Fruit fly (Drosophila melanogaster) whole organism, embryonic: ENCODE results near the gene CG15382.
A peak's percentile ranks its signal among the peaks of the same experiment; 100 is the strongest.

ENCODE experiments used
- Antp ChIP-seq: fragments of 200-800 bp; sonication (Bioruptor generic); optimal IDR thresholded peaks from 3 replicates; lab custom pipeline; 2016; ENCODE audit warnings: missing biosample characterization, missing genetic modification characterization
- Asciz ChIP-seq: fragments of 200-800 bp; sonication (Bioruptor generic); optimal IDR thresholded peaks from 2 replicates; lab custom pipeline; 2017; ENCODE audit warnings: missing biosample characterization, mild to moderate bottlenecking, missing genetic modification characterization, missing genetic modification reagents
- BtbVII ChIP-seq: fragments of 200-800 bp; sonication (Bioruptor generic); optimal IDR thresholded peaks from 3 replicates; lab custom pipeline; 2017; ENCODE audit warnings: missing biosample characterization, mild to moderate bottlenecking, missing genetic modification characterization
- CG10959 ChIP-seq: fragments of 200-800 bp; sonication (Bioruptor generic); IDR thresholded peaks from 2 replicates; pipeline ENCODE4 v1.3.6; 2022; ENCODE audit warnings: missing biosample characterization, missing genetic modification characterization
- CG11093 ChIP-seq: fragments of 200-800 bp; sonication (Bioruptor generic); IDR thresholded peaks from 3 replicates; pipeline ENCODE4 v1.3.6; 2022; ENCODE audit warnings: missing biosample characterization, missing genetic modification characterization
- CG11456 ChIP-seq: fragments of 200-800 bp; sonication (Bioruptor generic); IDR thresholded peaks from 3 replicates; pipeline ENCODE4 v1.3.6; 2022; ENCODE audit warnings: missing biosample characterization, missing genetic modification characterization
- CG11504 ChIP-seq: fragments of 200-800 bp; sonication (Bioruptor generic); optimal IDR thresholded peaks from 3 replicates; lab custom pipeline; 2019; ENCODE audit warnings: missing biosample characterization, mild to moderate bottlenecking, missing genetic modification characterization, moderate library complexity
- CG12071 ChIP-seq: fragments of 200-800 bp; sonication (Bioruptor generic); optimal IDR thresholded peaks from 3 replicates; lab custom pipeline; 2018; ENCODE audit warnings: missing biosample characterization, mild to moderate bottlenecking, missing genetic modification characterization
- CG12942 ChIP-seq: fragments of 200-800 bp; sonication (Bioruptor generic); optimal IDR thresholded peaks from 3 replicates; lab custom pipeline; 2016; ENCODE audit warnings: missing biosample characterization, missing genetic modification characterization
- CG13123 ChIP-seq: fragments of 200-800 bp; sonication (Bioruptor generic); optimal IDR thresholded peaks from 2 replicates; lab custom pipeline; 2016; ENCODE audit warnings: missing biosample characterization, missing genetic modification characterization
- CG13775 ChIP-seq: fragments of 200-800 bp; sonication (Bioruptor generic); optimal IDR thresholded peaks from 3 replicates; lab custom pipeline; 2017; ENCODE audit warnings: missing biosample characterization, mild to moderate bottlenecking, missing genetic modification characterization
- CG14050 ChIP-seq: fragments of 200-800 bp; sonication (Bioruptor generic); IDR thresholded peaks from 3 replicates; pipeline ENCODE4 v1.3.6; 2022; ENCODE audit warnings: missing biosample characterization, missing genetic modification characterization
- CG14667 ChIP-seq: fragments of 200-800 bp; sonication (Bioruptor generic); IDR thresholded peaks from 2 replicates; pipeline ENCODE4 v1.3.6; 2022; ENCODE audit warnings: missing biosample characterization, missing genetic modification characterization
- CG17186 ChIP-seq: fragments of 200-800 bp; sonication (Bioruptor generic); optimal IDR thresholded peaks from 3 replicates; lab custom pipeline; 2017; ENCODE audit warnings: missing biosample characterization, missing genetic modification reagents, missing genetic modification characterization
- CG4360 ChIP-seq: fragments of 200-800 bp; sonication (Bioruptor generic); IDR thresholded peaks from 2 replicates; pipeline ENCODE4 v1.3.6; 2022; ENCODE audit warnings: missing biosample characterization, missing genetic modification characterization
- CG4854 ChIP-seq: fragments of 200-800 bp; sonication (Bioruptor generic); optimal IDR thresholded peaks from 2 replicates; lab custom pipeline; 2016; ENCODE audit warnings: missing biosample characterization, missing genetic modification characterization, inconsistent platforms
- CG6765 ChIP-seq: fragments of 200-800 bp; sonication (Bioruptor generic); optimal IDR thresholded peaks from 3 replicates; lab custom pipeline; 2017; ENCODE audit warnings: missing biosample characterization, mild to moderate bottlenecking, missing genetic modification characterization
- CG7271 ChIP-seq: fragments of 200-800 bp; sonication (Bioruptor generic); optimal IDR thresholded peaks from 2 replicates; lab custom pipeline; 2018; ENCODE audit warnings: missing biosample characterization, mild to moderate bottlenecking, missing genetic modification characterization, moderate library complexity
- CoRest ChIP-seq: fragments of 200-800 bp; sonication (Bioruptor generic); optimal IDR thresholded peaks from 3 replicates; lab custom pipeline; 2018; ENCODE audit warnings: missing biosample characterization, mild to moderate bottlenecking, missing genetic modification characterization, moderate library complexity
- D ChIP-seq, 2 experiments: fragments of 200-800 bp in 1 of 2; fragments of >200 bp in 1 of 2; sonication (Bioruptor generic) in 1 of 2; optimal IDR thresholded peaks; 2 replicates in 1 of 2; 3 replicates in 1 of 2; lab custom pipeline; 2017; ENCODE audit warnings: mild to moderate bottlenecking in 1 of 2, missing biosample characterization in 1 of 2, missing genetic modification characterization in 1 of 2, missing genetic modification reagents in 1 of 2
- Dll ChIP-seq: fragments of 200-800 bp; sonication (Bioruptor generic); IDR thresholded peaks from 4 replicates; pipeline ENCODE4 v1.3.6; 2022; ENCODE audit warnings: missing biosample characterization, missing genetic modification characterization; ENCODE audit not compliant: partially characterized antibody
- Eip74EF ChIP-seq, 2 experiments: fragments of 200-800 bp in 1 of 2; fragments of >200 bp in 1 of 2; sonication (Bioruptor generic) in 1 of 2; optimal IDR thresholded peaks; 2 replicates each; lab custom pipeline; 2017 to 2019; ENCODE audit warnings: missing biosample characterization in 2 of 2, missing genetic modification characterization in 2 of 2, mild to moderate bottlenecking in 1 of 2, moderate library complexity in 1 of 2
- Hr3 ChIP-seq: fragments of 200-800 bp; sonication (Bioruptor generic); optimal IDR thresholded peaks from 3 replicates; lab custom pipeline; 2016; ENCODE audit warnings: missing biosample characterization, missing genetic modification characterization
- Rx ChIP-seq: fragments of 200-800 bp; sonication (Bioruptor generic); IDR thresholded peaks from 2 replicates; pipeline ENCODE4 v1.3.6; 2022; ENCODE audit warnings: missing biosample characterization, missing genetic modification characterization
- Sin3A ChIP-seq: fragments of >200 bp; optimal IDR thresholded peaks from 2 replicates; lab custom pipeline; 2018
- Stat92E ChIP-seq, 3 experiments: fragments of >200 bp in 2 of 3; fragments of 200-800 bp in 1 of 3; sonication (Bioruptor generic) in 1 of 3; optimal IDR thresholded peaks; 2 replicates each; lab custom pipeline; 2017 to 2019; ENCODE audit warnings: missing biosample characterization in 3 of 3, missing genetic modification characterization in 3 of 3, mild to moderate bottlenecking in 1 of 3, moderate library complexity in 1 of 3
- ac ChIP-seq: fragments of 200-800 bp; sonication (Bioruptor generic); optimal IDR thresholded peaks from 3 replicates; lab custom pipeline; 2017; ENCODE audit warnings: missing biosample characterization, mild to moderate bottlenecking, missing genetic modification characterization
- bab2 ChIP-seq: fragments of 200-800 bp; sonication (Bioruptor generic); optimal IDR thresholded peaks from 2 replicates; lab custom pipeline; 2016; ENCODE audit warnings: missing biosample characterization, missing genetic modification characterization
- crp ChIP-seq, 2 experiments: fragments of 200-800 bp; sonication (Bioruptor generic); optimal IDR thresholded peaks; 2 replicates in 1 of 2; 3 replicates in 1 of 2; lab custom pipeline; 2017; ENCODE audit warnings: missing biosample characterization in 2 of 2, missing genetic modification characterization in 2 of 2, mild to moderate bottlenecking in 1 of 2, moderate library complexity in 1 of 2
- disco-r ChIP-seq: fragments of 200-800 bp; sonication (Bioruptor generic); optimal IDR thresholded peaks from 2 replicates; lab custom pipeline; 2016; ENCODE audit warnings: missing biosample characterization, missing genetic modification characterization
- dpn ChIP-seq, 2 experiments: fragments of 200-800 bp; sonication (Bioruptor generic); optimal IDR thresholded peaks; 3 replicates each; lab custom pipeline; 2016; ENCODE audit warnings: missing biosample characterization in 2 of 2, missing genetic modification characterization in 2 of 2
- dysf ChIP-seq: fragments of 200-800 bp; sonication (Bioruptor generic); IDR thresholded peaks from 3 replicates; pipeline ENCODE4 v1.3.6; 2022; ENCODE audit warnings: missing biosample characterization, missing genetic modification characterization
- fd3F ChIP-seq: fragments of 200-800 bp; sonication (Bioruptor generic); optimal IDR thresholded peaks from 2 replicates; lab custom pipeline; 2018; ENCODE audit warnings: missing biosample characterization, mild to moderate bottlenecking, missing genetic modification characterization, moderate library complexity
- ftz-f1 ChIP-seq: fragments of 200-800 bp; sonication (Bioruptor generic); optimal IDR thresholded peaks from 2 replicates; lab custom pipeline; 2016; ENCODE audit warnings: missing biosample characterization, missing genetic modification characterization
- gem ChIP-seq: fragments of 200-800 bp; sonication (Bioruptor generic); optimal IDR thresholded peaks from 2 replicates; lab custom pipeline; 2019; ENCODE audit warnings: missing biosample characterization, mild to moderate bottlenecking, missing genetic modification characterization, moderate library complexity
- gro ChIP-seq: fragments of 200-800 bp; sonication (Bioruptor generic); optimal IDR thresholded peaks from 2 replicates; lab custom pipeline; 2016; ENCODE audit warnings: missing biosample characterization, missing genetic modification characterization
- gt ChIP-seq: fragments of 200-800 bp; sonication (Bioruptor generic); IDR thresholded peaks from 2 replicates; pipeline ENCODE4 v1.3.6; 2022; ENCODE audit warnings: missing biosample characterization, missing genetic modification characterization
- h ChIP-seq: fragments of >200 bp; optimal IDR thresholded peaks from 2 replicates; lab custom pipeline; 2017
- luna ChIP-seq: fragments of 200-800 bp; sonication (Bioruptor generic); optimal IDR thresholded peaks from 2 replicates; lab custom pipeline; 2016; ENCODE audit warnings: missing biosample characterization, missing genetic modification characterization
- otp ChIP-seq: fragments of 200-800 bp; sonication (Bioruptor generic); IDR thresholded peaks from 3 replicates; pipeline ENCODE4, ENCODE4 v1.3.6; 2022; ENCODE audit warnings: missing biosample characterization, missing genetic modification characterization
- peb ChIP-seq: fragments of 200-800 bp; sonication (Bioruptor generic); IDR thresholded peaks from 2 replicates; pipeline ENCODE4 v1.3.6; 2022; ENCODE audit warnings: missing biosample characterization, missing genetic modification characterization
- ranshi ChIP-seq: fragments of 200-800 bp; sonication (Bioruptor generic); IDR thresholded peaks from 2 replicates; pipeline ENCODE4 v1.3.6; 2022; ENCODE audit warnings: missing biosample characterization, missing genetic modification characterization
- salm ChIP-seq: fragments of 200-800 bp; sonication (Bioruptor generic); optimal IDR thresholded peaks from 2 replicates; lab custom pipeline; 2018; ENCODE audit warnings: missing biosample characterization, mild to moderate bottlenecking, missing genetic modification characterization
- schlank ChIP-seq: fragments of 200-800 bp; sonication (Bioruptor generic); optimal IDR thresholded peaks from 2 replicates; lab custom pipeline; 2018; ENCODE audit warnings: missing biosample characterization, mild to moderate bottlenecking, missing genetic modification characterization
- slbo ChIP-seq: fragments of 200-800 bp; sonication (Bioruptor generic); IDR thresholded peaks from 2 replicates; pipeline ENCODE4 v1.3.6; 2022; ENCODE audit warnings: missing biosample characterization, missing genetic modification characterization
- slou ChIP-seq: fragments of 200-800 bp; sonication (Bioruptor generic); optimal IDR thresholded peaks from 3 replicates; lab custom pipeline; 2016; ENCODE audit warnings: missing biosample characterization, missing genetic modification characterization
- sob ChIP-seq: fragments of 200-800 bp; sonication (Bioruptor generic); IDR thresholded peaks from 2 replicates; pipeline ENCODE4 v1.3.6; 2022; ENCODE audit warnings: missing biosample characterization, missing genetic modification characterization
- sug ChIP-seq: fragments of 200-800 bp; optimal IDR thresholded peaks from 2 replicates; lab custom pipeline; 2019; ENCODE audit warnings: missing biosample characterization, mild to moderate bottlenecking, missing genetic modification characterization, moderate library complexity
- unpg ChIP-seq: fragments of 200-800 bp; sonication (Bioruptor generic); optimal IDR thresholded peaks from 3 replicates; lab custom pipeline; 2018; ENCODE audit warnings: missing biosample characterization, mild to moderate bottlenecking, missing genetic modification characterization, moderate library complexity

The CG15382 gene

dm6 chr2L:2177969-2178809 lies 22.6 kb downstream of the CG15382 start, which contains the start of gene aop (continued):
- TF ChIP-seq peb: no peak
- TF ChIP-seq CG17186 (GFP tag; lab: Kevin White, UChicago): peak; percentile 8
- TF ChIP-seq D (optimal IDR thresholded peaks at IDR 0.05; lab: Kevin White, UChicago): no peak
- peak; percentile 3 for TF ChIP-seq D (GFP tag; optimal IDR thresholded peaks at IDR 0.05; lab: Kevin White, UChicago)
- no peak for TF ChIP-seq gem (tag; lab: Kevin White, UChicago)
- no peak for TF ChIP-seq CG14667 (GFP tag; lab: Robert Waterston, UW)
- TF ChIP-seq sug (tag; lab: Kevin White, UChicago): no peak
- TF ChIP-seq Antp: no peak
- no peak for TF ChIP-seq Hr3
- TF ChIP-seq ac (GFP tag; lab: Kevin White, UChicago): peak; percentile 50
- no peak for TF ChIP-seq CG10959 (GFP tag; lab: Robert Waterston, UW)
- TF ChIP-seq CG14050: no peak
- no peak for TF ChIP-seq CG13123
- TF ChIP-seq Asciz (GFP tag; lab: Kevin White, UChicago): peak; percentile 28
- no peak for TF ChIP-seq schlank
- no peak for TF ChIP-seq sob (GFP tag; lab: Robert Waterston, UW)
- TF ChIP-seq h (lab: Kevin White, UChicago): no peak
- TF ChIP-seq unpg (GFP tag; lab: Kevin White, UChicago): peak; percentile 29
- no peak for TF ChIP-seq CG11093 (GFP tag; lab: Robert Waterston, UW)
- TF ChIP-seq salm (tag; lab: Kevin White, UChicago): no peak
- TF ChIP-seq CG6765 (GFP tag; lab: Kevin White, UChicago): peak; percentile 30
- TF ChIP-seq slbo (GFP tag; lab: Robert Waterston, UW): no peak
- TF ChIP-seq CoRest: no peak
- TF ChIP-seq luna (GFP tag; lab: Kevin White, UChicago): no peak
- no peak for TF ChIP-seq crp (GFP tag; optimal IDR thresholded peaks at IDR 0.05; lab: Kevin White, UChicago)
- TF ChIP-seq CG4360 (GFP tag; lab: Robert Waterston, UW): peak; percentile 89
- TF ChIP-seq CG13775 (GFP tag; lab: Kevin White, UChicago): no peak
- TF ChIP-seq ranshi (GFP tag; lab: Robert Waterston, UW): no peak; the same call in 1 of the 2 replicates
- TF ChIP-seq slou (GFP tag; lab: Kevin White, UChicago): no peak
- TF ChIP-seq Stat92E (GFP tag; optimal IDR thresholded peaks at IDR 0.05; lab: Kevin White, UChicago): peak in 1 of 3 experiments; percentile 60
- TF ChIP-seq CG11456: no peak
- TF ChIP-seq CG11504 (tag; lab: Kevin White, UChicago): peak; percentile 22
- TF ChIP-seq dpn (GFP tag; optimal IDR thresholded peaks at IDR 0.05; lab: Kevin White, UChicago): peak in 1 of 2 experiments; percentile 43
- TF ChIP-seq CG12942 (GFP tag; lab: Kevin White, UChicago): no peak
- TF ChIP-seq CG7271 (tag; lab: Kevin White, UChicago): peak; percentile 24
- TF ChIP-seq gro (GFP tag; lab: Kevin White, UChicago): peak; percentile 71
- TF ChIP-seq Sin3A (lab: Kevin White, UChicago): no peak
- TF ChIP-seq CG4854: no peak
- TF ChIP-seq BtbVII (GFP tag; lab: Kevin White, UChicago): no peak
- no peak for TF ChIP-seq bab2
- peak in 1 of 2 experiments; percentile 49 for TF ChIP-seq Eip74EF (GFP tag; optimal IDR thresholded peaks at IDR 0.05; lab: Kevin White, UChicago)
- no peak for TF ChIP-seq disco-r (GFP tag; lab: Kevin White, UChicago)
- no peak for TF ChIP-seq gt (GFP tag; lab: Robert Waterston, UW)
- TF ChIP-seq dysf: no peak; the same call in 2 of the 3 replicates
- no peak for TF ChIP-seq ftz-f1 (GFP tag; lab: Kevin White, UChicago)
- peak; percentile 33; the same call in 1 of the 3 replicates for TF ChIP-seq otp (GFP tag; lab: Robert Waterston, UW)
- TF ChIP-seq Rx (GFP tag; lab: Robert Waterston, UW): no peak
- peak; percentile 56 for TF ChIP-seq CG12071 (GFP tag; lab: Kevin White, UChicago)
- no peak for TF ChIP-seq fd3F (GFP tag; lab: Kevin White, UChicago)
- 0 out of 4 replicates have a peak, but pooled peaks have one; percentile 22 for TF ChIP-seq Dll
